Fruit fly (Drosophila melanogaster): ENCODE results near the gene CG13737.

DNA sequence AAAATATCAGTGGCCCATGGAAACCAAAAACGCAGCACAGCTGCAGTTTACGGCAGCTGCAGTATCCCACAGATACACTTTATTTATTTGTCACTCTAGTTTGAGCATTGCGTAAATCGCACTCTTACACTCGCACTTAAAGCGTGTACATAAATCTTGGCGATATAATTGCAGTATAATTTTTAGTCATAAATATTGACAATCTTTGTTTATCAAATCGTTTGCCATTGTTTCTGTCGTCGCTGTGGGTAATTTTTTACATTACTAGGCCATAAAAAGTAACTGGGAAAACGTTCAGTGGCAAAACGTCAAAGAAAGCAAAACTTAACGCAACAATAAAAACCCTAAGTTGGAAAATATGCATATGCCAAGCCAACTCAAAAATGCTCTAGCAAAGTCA is 890 bp upstream of the CG13737 start:
- TF ChIP-seq bab1 (GFP tag; optimal IDR thresholded peaks at IDR 0.05), result no peak
- TF ChIP-seq tj (GFP tag; optimal IDR thresholded peaks at IDR 0.05), result no peak
- TF ChIP-seq CG5204 (GFP tag; optimal IDR thresholded peaks at IDR 0.05), result no peak
- no peak for TF ChIP-seq Crg-1 (GFP tag; optimal IDR thresholded peaks at IDR 0.05)
- no peak for TF ChIP-seq Mnt (GFP tag; optimal IDR thresholded peaks at IDR 0.05)
- TF ChIP-seq ovo (GFP tag; optimal IDR thresholded peaks at IDR 0.05), result no peak
